Worm (Caenorhabditis elegans) whole organism, late embryonic: Measurements from ENCODE around the gene gst-5.
"Not testable (repeated sequence)": the region's sequence is repeated elsewhere in the genome, so short reads cannot be mapped to it uniquely, and the experiment has no call there.

Experiments
- F13H6.1 ChIP-seq: sonication (generic microtip); optimal IDR thresholded peaks from 2 replicates; lab custom pipeline; 2016; ENCODE audit warnings: missing genetic modification characterization, missing compliant biosample characterization
- K09A11.1 ChIP-seq: sonication (generic microtip); optimal IDR thresholded peaks from 2 replicates; lab custom pipeline; 2017; ENCODE audit warnings: antibody characterized with exemption, mild to moderate bottlenecking, missing genetic modification characterization, missing compliant biosample characterization; ENCODE audit not compliant: insufficient read depth
- ceh-18 ChIP-seq: sonication (generic microtip); optimal IDR thresholded peaks from 2 replicates; lab custom pipeline; 2016; ENCODE audit warnings: missing genetic modification characterization, missing compliant biosample characterization
- ceh-2 ChIP-seq: sonication (generic microtip); optimal IDR thresholded peaks from 2 replicates; lab custom pipeline; 2016; ENCODE audit warnings: missing genotype, missing genetic modification characterization, missing compliant biosample characterization
- ceh-22 ChIP-seq: sonication (generic microtip); optimal IDR thresholded peaks from 2 replicates; lab custom pipeline; 2017; ENCODE audit warnings: missing biosample characterization, missing genetic modification characterization
- ceh-31 ChIP-seq: sonication (generic microtip); optimal IDR thresholded peaks from 2 replicates; lab custom pipeline; 2016; ENCODE audit warnings: missing genetic modification characterization, missing compliant biosample characterization
- ceh-48 ChIP-seq: sonication (generic microtip); optimal IDR thresholded peaks from 2 replicates; lab custom pipeline; 2016; ENCODE audit warnings: missing genetic modification characterization, inconsistent platforms, missing compliant biosample characterization
- ceh-9 ChIP-seq: sonication (generic microtip); optimal IDR thresholded peaks from 2 replicates; lab custom pipeline; 2016; ENCODE audit warnings: mild to moderate bottlenecking, missing genetic modification characterization, inconsistent platforms, missing compliant biosample characterization
- che-1 ChIP-seq: sonication (generic microtip); optimal IDR thresholded peaks from 2 replicates; lab custom pipeline; 2016; ENCODE audit warnings: mild to moderate bottlenecking, missing genetic modification characterization, missing compliant biosample characterization
- dmd-4 ChIP-seq: sonication (generic microtip); optimal IDR thresholded peaks from 2 replicates; lab custom pipeline; 2016; ENCODE audit warnings: borderline replicate concordance, missing genetic modification characterization, missing compliant biosample characterization
- elt-2 ChIP-seq: sonication (generic microtip); optimal IDR thresholded peaks from 2 replicates; lab custom pipeline; 2016; ENCODE audit warnings: missing genetic modification reagents, missing genetic modification characterization, missing compliant biosample characterization
- elt-4 ChIP-seq: sonication (generic microtip); optimal IDR thresholded peaks from 2 replicates; lab custom pipeline; 2016; ENCODE audit warnings: missing genetic modification characterization, missing compliant biosample characterization
- ets-4 ChIP-seq: sonication (generic microtip); optimal IDR thresholded peaks from 2 replicates; lab custom pipeline; 2016; ENCODE audit warnings: missing genetic modification characterization, missing compliant biosample characterization
- fax-1 ChIP-seq: sonication (generic microtip); optimal IDR thresholded peaks from 2 replicates; lab custom pipeline; 2016; ENCODE audit warnings: missing genotype, missing genetic modification characterization, missing compliant biosample characterization
- fkh-6 ChIP-seq: sonication (generic microtip); optimal IDR thresholded peaks from 2 replicates; lab custom pipeline; 2016; ENCODE audit warnings: missing genetic modification characterization, missing compliant biosample characterization
- hlh-6 ChIP-seq: sonication (generic microtip); optimal IDR thresholded peaks from 2 replicates; lab custom pipeline; 2016; ENCODE audit warnings: missing genotype, missing genetic modification characterization, missing compliant biosample characterization
- hlh-8 ChIP-seq: sonication (generic microtip); optimal IDR thresholded peaks from 2 replicates; lab custom pipeline; 2016; ENCODE audit warnings: missing genotype, missing genetic modification characterization, missing compliant biosample characterization
- madf-2 ChIP-seq: sonication (generic microtip); optimal IDR thresholded peaks from 2 replicates; lab custom pipeline; 2017; ENCODE audit warnings: missing genetic modification characterization, missing compliant biosample characterization
- npax-4 ChIP-seq: sonication (generic microtip); optimal IDR thresholded peaks from 2 replicates; lab custom pipeline; 2016; ENCODE audit warnings: missing genetic modification characterization, missing compliant biosample characterization
- odd-2 ChIP-seq: sonication (generic microtip); optimal IDR thresholded peaks from 2 replicates; lab custom pipeline; 2017; ENCODE audit warnings: antibody characterized with exemption, mild to moderate bottlenecking, missing genetic modification characterization, missing compliant biosample characterization
- pag-3 ChIP-seq: sonication (generic microtip); optimal IDR thresholded peaks from 2 replicates; lab custom pipeline; 2016; ENCODE audit warnings: missing compliant biosample characterization, missing genetic modification characterization, borderline replicate concordance
- pqm-1 ChIP-seq: sonication (generic microtip); optimal IDR thresholded peaks from 2 replicates; lab custom pipeline; 2016; ENCODE audit warnings: missing genetic modification characterization, missing compliant biosample characterization
- sdc-2 ChIP-seq: sonication (generic microtip); optimal IDR thresholded peaks from 2 replicates; lab custom pipeline; 2016; ENCODE audit warnings: missing genotype, missing genetic modification characterization, missing compliant biosample characterization
- tbx-2 ChIP-seq: sonication (generic microtip); optimal IDR thresholded peaks from 2 replicates; lab custom pipeline; 2016; ENCODE audit warnings: missing genetic modification characterization, missing compliant biosample characterization
- unc-3 ChIP-seq, 2 experiments: fragments of 200-800 bp in 1 of 2; sonication (Bioruptor generic) in 1 of 2; sonication (generic microtip) in 1 of 2; conservative IDR thresholded peaks in 1 of 2; optimal IDR thresholded peaks in 1 of 2; 2 replicates each; pipeline versions ENCODE4 v1.3.6 to Lab custom; 2016 to 2022; ENCODE audit warnings: missing compliant biosample characterization in 2 of 2, missing genetic modification characterization in 2 of 2, missing genetic modification reagents in 1 of 2
- unc-55 ChIP-seq: sonication (generic microtip); optimal IDR thresholded peaks from 2 replicates; lab custom pipeline; 2017; ENCODE audit warnings: missing biosample characterization, missing genetic modification reagents, missing genetic modification characterization
- unc-86 ChIP-seq: sonication (generic microtip); optimal IDR thresholded peaks from 2 replicates; lab custom pipeline; 2016; ENCODE audit warnings: missing genetic modification characterization, missing compliant biosample characterization
- ztf-16 ChIP-seq: sonication (generic microtip); optimal IDR thresholded peaks from 2 replicates; lab custom pipeline; 2017; ENCODE audit warnings: missing genetic modification characterization, missing compliant biosample characterization

gst-5 gene

ce11 chrII:10922874-10923273, 27.3 kb upstream of the gst-5 start, which contains the start of gene Y19D2B.1:
Y19D2B.1 (minus strand) TSS chrII:10922974.
- TF ChIP-seq ztf-16 (tag; lab: Kevin White, UChicago); unc-55; odd-2 (tag; lab: Kevin White, UChicago): not testable (repeated sequence)

- no peak for TF ChIP-seq fkh-6 (tag; lab: Kevin White, UChicago)
- TF ChIP-seq tbx-2 (tag; lab: Kevin White, UChicago), result no peak
- TF ChIP-seq ets-4 (tag; lab: Kevin White, UChicago), result no peak
- TF ChIP-seq ceh-31 (tag; lab: Kevin White, UChicago), result no peak
- TF ChIP-seq npax-4 (tag; lab: Kevin White, UChicago), result no peak
- no peak for TF ChIP-seq F13H6.1 (tag; lab: Kevin White, UChicago)
- TF ChIP-seq fax-1 (tag; lab: Kevin White, UChicago), result no peak
- TF ChIP-seq, all 69 proteins: peak for 0
Observed at ce11 chrII:10923948-10924347, 26.2 kb upstream of the gst-5 start, which contains the start of gene Y19D2B.2. Y19D2B.2 (plus strand) TSS chrII:10924248.

- no peak for TF ChIP-seq ceh-48 (tag; lab: Kevin White, UChicago)
- peak; percentile 84 for TF ChIP-seq elt-2 (tag; lab: Kevin White, UChicago)
- TF ChIP-seq, all 69 proteins: peak for 1
Observed at ce11 chrII:10924669-10925068, 25.5 kb upstream of the gst-5 start.

ce11 chrII:10925804-10926570, 24.2 kb upstream of the gst-5 start, which contains the start of gene metr-1:
metr-1 (plus strand) TSS chrII:10926561.
- no peak for TF ChIP-seq che-1
- TF ChIP-seq K09A11.1, result no peak
- no peak for TF ChIP-seq madf-2 (tag; lab: Kevin White, UChicago)
- peak; percentile 33 for TF ChIP-seq elt-2 (tag; lab: Kevin White, UChicago)
- TF ChIP-seq ceh-9 (tag; lab: Kevin White, UChicago), result no peak
- TF ChIP-seq elt-4 (tag; lab: Kevin White, UChicago), result no peak
- TF ChIP-seq hlh-6 (tag; lab: Kevin White, UChicago), result no peak
- peak; percentile 18 for TF ChIP-seq ceh-31 (tag; lab: Kevin White, UChicago)
- TF ChIP-seq ceh-2, result no peak
- no peak for TF ChIP-seq fkh-6 (tag; lab: Kevin White, UChicago)
- no peak for TF ChIP-seq npax-4 (tag; lab: Kevin White, UChicago)
- TF ChIP-seq pqm-1 (tag; lab: Kevin White, UChicago), result no peak

ce11 chrII:10930678-10931650, 19.2 kb upstream of the gst-5 start:
- TF ChIP-seq hlh-8, result no peak
- no peak for TF ChIP-seq dmd-4 (tag; lab: Kevin White, UChicago)

ce11 chrII:10932305-10932704, 17.8 kb upstream of the gst-5 start:
- TF ChIP-seq hlh-6 (tag; lab: Kevin White, UChicago), result no peak
- TF ChIP-seq ceh-18 (tag; lab: Kevin White, UChicago), result no peak
- TF ChIP-seq pag-3 (tag; lab: Kevin White, UChicago), result no peak
- TF ChIP-seq dmd-4 (tag; lab: Kevin White, UChicago), result no peak
- no peak for TF ChIP-seq unc-3 (GFP tag; conservative IDR thresholded peaks at IDR 0.05; lab: Robert Waterston, UW)
- no peak for TF ChIP-seq unc-3 (tag; optimal IDR thresholded peaks at IDR 0.05; lab: Kevin White, UChicago)
- TF ChIP-seq ceh-22, result no peak
- TF ChIP-seq ceh-9 (tag; lab: Kevin White, UChicago), result no peak
- no peak for TF ChIP-seq fax-1 (tag; lab: Kevin White, UChicago)
- no peak for TF ChIP-seq sdc-2 (tag; lab: Kevin White, UChicago)
- no peak for TF ChIP-seq F13H6.1 (tag; lab: Kevin White, UChicago)
- no peak for TF ChIP-seq unc-86 (tag; lab: Kevin White, UChicago)
- no peak for TF ChIP-seq odd-2 (tag; lab: Kevin White, UChicago)
